Fruit fly (Drosophila melanogaster) whole organism, larva: ENCODE measurements around the gene Or65b.

ENCODE experiments used
- noc ChIP-seq: fragments of 200-800 bp; sonication (Bioruptor generic); optimal IDR thresholded peaks from 3 replicates; lab custom pipeline; 2019; ENCODE audit warnings: missing biosample characterization, mild to moderate bottlenecking, missing genetic modification characterization, moderate library complexity

Or65b gene

DNA sequence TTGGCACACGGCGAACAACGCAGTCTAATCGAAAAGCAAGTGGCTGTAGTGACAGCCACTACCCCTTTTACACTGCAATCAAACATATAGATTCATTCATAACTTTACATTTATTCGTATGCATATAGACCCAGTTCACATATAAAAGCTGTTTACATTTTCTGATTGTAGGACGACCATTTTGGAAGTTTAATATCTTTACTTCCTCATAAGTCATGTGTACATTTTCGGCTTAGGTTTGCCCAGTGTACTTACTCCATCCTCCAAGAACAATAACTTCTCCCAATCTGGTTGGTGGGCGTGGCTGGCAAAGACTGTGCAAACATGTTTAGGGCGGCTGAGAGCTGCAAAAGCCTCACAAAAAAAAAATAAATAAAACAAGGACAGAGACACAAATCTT is 12.9 kb downstream of the Or65b start:
- no peak for TF ChIP-seq noc (tag; lab: Kevin White, UChicago)

DNA sequence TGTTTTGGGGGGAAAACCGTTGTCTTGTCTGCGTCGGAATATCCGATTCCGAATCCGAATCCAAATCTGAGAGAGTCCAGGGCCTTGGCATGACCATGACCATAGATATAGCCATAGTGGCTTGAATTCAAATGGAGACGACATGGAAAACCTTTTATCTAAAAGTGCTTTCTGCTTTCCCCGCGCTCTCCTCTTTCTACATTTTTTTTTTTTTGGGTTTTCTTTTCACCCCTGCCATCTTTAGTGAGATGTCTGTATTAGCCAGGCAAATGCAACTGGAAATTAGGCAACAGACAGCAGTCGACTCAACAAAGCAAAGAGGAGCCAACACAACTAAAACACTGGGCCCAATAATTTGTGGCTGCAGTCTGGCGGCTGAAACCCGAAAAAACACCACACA is 16.8 kb downstream of the Or65b start:
- no peak for TF ChIP-seq noc (tag; lab: Kevin White, UChicago)

DNA sequence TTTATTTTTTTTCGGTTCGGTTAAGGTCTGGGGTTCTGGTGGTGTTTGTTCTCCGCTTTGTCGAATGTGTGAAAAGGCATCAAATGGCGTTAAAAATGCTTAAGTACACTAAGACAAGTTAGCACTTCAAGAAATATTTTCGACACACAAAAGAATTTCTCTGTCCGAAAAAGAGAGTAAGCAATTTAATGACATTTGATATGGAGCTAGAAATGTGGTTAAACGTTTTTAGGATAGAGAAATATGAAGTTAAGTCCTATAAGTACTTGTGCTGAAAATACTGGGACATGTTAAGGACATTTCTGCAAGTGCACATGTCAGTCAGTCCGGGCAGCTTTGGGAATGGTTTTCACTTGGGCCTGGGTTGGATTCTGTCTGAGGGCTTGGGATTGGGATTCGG is 18.8 kb downstream of the Or65b start:
- TF ChIP-seq noc (tag; lab: Kevin White, UChicago) = no peak

DNA sequence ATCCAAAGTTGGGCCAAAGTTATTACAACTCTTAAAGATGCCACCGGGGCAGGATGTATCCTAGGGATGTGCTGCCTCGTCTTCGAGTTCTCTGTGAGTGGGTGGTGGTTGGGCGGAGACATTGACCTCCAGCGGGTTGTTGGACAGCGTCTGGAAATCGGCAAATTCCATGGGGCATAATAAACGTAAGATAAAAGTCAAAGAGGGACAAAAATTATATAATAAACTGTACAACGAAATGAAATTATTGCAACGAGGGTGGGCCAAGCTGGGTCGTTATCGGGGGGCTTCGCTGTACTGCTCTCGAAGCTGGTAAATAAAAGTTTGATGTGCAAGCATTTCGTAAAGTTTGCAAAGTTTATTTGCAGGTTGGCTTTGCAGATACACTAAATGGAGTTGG is 23.0 kb downstream of the Or65b start:
- TF ChIP-seq noc (tag; lab: Kevin White, UChicago) = no peak

DNA sequence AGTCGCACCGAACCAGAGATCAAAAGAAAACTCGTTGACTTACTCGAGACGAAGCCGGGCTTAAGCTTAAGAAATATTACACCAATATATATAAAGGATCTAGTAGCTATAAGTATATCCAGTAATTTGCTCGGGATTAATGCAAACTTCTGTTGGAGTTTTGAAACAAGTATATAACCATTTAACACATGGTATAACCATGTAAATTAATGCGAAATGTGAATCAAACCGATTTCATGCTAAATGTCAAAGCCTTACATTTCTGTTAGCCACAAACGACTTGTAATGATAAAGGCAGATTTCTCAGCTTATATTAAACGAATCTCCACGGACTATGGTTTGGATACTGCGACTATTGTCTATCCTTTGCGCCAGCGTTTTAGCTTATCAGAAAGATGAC is 24.6 kb downstream of the Or65b start, which contains the start of gene Sfp65A:
Sfp65A (plus strand) TSS at position 301 of the 400 bp plus-strand sequence.
- TF ChIP-seq noc (tag; lab: Kevin White, UChicago) = no peak

dm6 chr3L:6352232-6352631 is 26.8 kb downstream of the Or65b start, which contains the start of gene CG13300:
Gene CG13300 (minus strand): TSS chr3L:6352390.
- no peak for TF ChIP-seq noc (tag; lab: Kevin White, UChicago)

DNA sequence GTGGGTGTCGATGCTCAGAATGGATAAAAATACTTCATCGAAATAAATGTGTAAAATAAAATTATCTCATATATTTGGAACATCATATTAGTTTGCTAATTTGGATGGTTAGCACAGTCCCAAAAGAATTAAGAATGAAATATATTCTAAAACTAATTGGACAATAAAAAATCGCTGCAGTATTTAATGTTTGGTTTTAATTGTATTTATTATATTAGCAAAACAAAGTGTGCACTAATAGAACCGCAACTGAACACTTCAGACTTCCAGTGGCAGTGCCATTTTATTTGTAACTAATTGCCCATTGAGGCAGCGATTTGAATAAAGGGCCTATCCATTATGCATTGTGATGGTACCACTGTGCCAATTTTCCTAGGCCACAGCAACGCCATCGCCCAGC is 29.6 kb downstream of the Or65b start:
- no peak for TF ChIP-seq noc (tag; lab: Kevin White, UChicago)

DNA sequence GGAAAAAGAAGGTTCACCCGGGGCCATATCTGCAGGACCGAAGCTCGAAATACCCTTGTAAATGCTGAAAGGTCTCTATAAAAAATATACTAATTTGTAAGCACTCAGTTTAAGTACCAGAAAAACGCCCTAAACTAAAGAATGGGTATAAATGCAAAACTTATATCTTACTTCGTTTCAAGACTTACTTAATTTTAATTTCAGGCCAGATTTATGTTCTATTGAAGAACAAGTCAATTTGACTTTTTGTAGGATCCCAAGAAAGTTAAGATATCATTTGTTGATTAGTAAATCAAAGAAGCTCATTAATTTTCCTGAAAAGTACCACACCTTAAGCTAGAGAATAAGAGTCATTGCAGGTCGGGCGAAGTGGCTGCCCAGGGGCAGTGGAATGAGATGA is 31.7 kb downstream of the Or65b start:
- TF ChIP-seq noc (tag; lab: Kevin White, UChicago) = no peak

- TF ChIP-seq noc (tag; lab: Kevin White, UChicago) = no peak
Measured at dm6 chr3L:6358501-6358900, 33.1 kb downstream of the Or65b start.

dm6 chr3L:6359205-6359604 is 33.8 kb downstream of the Or65b start:
- TF ChIP-seq noc (tag; lab: Kevin White, UChicago) = no peak

dm6 chr3L:6363626-6364025 is 38.2 kb downstream of the Or65b start:
- no peak for TF ChIP-seq noc (tag; lab: Kevin White, UChicago)

DNA sequence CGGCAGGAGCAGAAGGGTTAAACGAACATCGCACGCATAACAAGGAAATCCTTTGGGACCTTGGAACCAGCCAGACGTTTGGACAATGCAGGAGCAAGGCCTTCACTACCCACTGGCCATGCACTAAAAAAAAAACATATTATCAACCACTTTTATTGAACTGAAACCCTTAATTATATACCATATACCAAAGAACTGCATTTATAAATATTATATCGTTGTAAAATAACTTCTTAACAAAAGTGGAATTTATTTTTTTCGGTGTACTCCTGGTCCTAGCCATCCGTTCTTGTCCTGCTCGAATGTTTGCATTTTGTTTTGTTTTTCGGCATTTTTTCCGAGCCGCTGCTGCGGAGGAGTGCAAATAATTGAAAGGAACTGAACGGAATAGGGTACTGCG is 38.8 kb downstream of the Or65b start:
- TF ChIP-seq noc (tag; lab: Kevin White, UChicago) = no peak

dm6 chr3L:6366629-6367028 is 41.2 kb downstream of the Or65b start:
- TF ChIP-seq noc (tag; lab: Kevin White, UChicago) = no peak

DNA sequence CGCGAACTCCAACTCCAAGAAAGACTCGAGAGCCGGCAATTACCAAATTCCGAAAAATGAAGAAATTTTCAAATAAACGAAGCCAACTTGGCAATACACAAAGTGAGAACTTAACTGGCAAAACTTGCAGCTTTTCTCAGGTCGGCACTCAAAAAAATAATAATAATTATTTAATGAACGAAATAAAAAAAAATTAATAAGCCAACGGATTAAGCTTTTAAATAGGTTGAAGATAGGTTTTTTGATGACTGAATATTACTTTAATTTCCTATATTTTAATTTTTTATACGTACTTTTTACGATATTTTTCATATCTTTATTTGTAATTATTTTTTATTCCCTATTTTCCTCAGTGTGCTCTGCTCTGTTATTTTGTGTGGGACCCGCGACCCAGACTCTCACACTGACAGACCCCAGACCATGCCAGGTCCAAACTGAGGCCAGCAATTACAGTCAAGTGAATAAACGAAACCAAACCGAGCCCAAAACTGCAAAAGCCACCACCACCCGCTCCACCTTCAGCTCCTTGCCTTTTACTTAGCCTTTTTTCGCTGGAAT is 44.3 kb downstream of the Or65b start:
- no peak for TF ChIP-seq noc (tag; lab: Kevin White, UChicago)

DNA sequence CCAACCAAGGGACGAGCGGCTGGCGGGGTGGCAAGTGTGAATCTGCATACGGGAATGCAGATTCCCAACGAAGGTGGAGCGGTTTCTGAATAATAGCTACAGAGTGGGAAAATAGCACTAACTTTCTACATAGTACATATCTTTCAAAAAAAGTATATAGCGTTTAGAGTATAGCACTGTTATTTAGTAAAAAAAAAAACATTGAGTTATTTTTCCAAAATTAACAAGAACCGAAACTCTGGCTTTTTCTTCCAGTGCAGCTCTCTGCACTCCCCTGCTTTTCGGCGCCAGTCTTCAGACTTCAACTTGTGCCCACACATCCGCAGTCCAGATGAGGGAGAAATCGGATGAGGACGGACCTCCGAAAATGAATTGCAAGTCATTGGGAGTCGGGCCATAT is 46.0 kb downstream of the Or65b start:
- TF ChIP-seq noc (tag; lab: Kevin White, UChicago) = no peak
